Worm (Caenorhabditis elegans) whole organism, L2 larva: ENCODE results near the gene gst-30.
"Not testable (repeated sequence)": the region's sequence is repeated elsewhere in the genome, so short reads cannot be mapped to it uniquely, and the experiment has no call there.

ENCODE experiments used
- C34F6.9 ChIP-seq: fragments of 150-350 bp; optimal IDR thresholded peaks from 2 replicates; lab custom pipeline; 2014; ENCODE audit warnings: missing biosample characterization, missing genetic modification characterization
- F13H6.1 ChIP-seq: sonication (generic microtip); optimal IDR thresholded peaks from 2 replicates; lab custom pipeline; 2016; ENCODE audit warnings: missing genetic modification characterization, missing compliant biosample characterization
- R02D3.7 ChIP-seq: fragments of 150-350 bp; optimal IDR thresholded peaks from 2 replicates; lab custom pipeline; 2014; ENCODE audit warnings: missing biosample characterization, missing genetic modification characterization
- Y55F3AM.14 ChIP-seq: fragments of 200-800 bp; sonication (Bioruptor generic); optimal IDR thresholded peaks from 2 replicates; lab custom pipeline; 2018; ENCODE audit warnings: mild to moderate bottlenecking, missing genetic modification characterization, missing compliant biosample characterization
- ama-1 ChIP-seq: fragments of 150-350 bp; optimal IDR thresholded peaks from 2 replicates; lab custom pipeline; 2018; ENCODE audit warnings: inconsistent platforms
- ceh-16 ChIP-seq: fragments of 150-350 bp; optimal IDR thresholded peaks from 2 replicates; lab custom pipeline; 2014; ENCODE audit warnings: missing biosample characterization, missing genetic modification characterization
- ceh-82 ChIP-seq: fragments of 150-350 bp; optimal IDR thresholded peaks from 2 replicates; lab custom pipeline; 2014; ENCODE audit warnings: missing biosample characterization, missing genetic modification characterization
- fos-1 ChIP-seq: fragments of 150-350 bp; optimal IDR thresholded peaks from 2 replicates; lab custom pipeline; 2014; ENCODE audit warnings: missing biosample characterization, missing genetic modification characterization
- gmeb-1 ChIP-seq: fragments of 150-350 bp; optimal IDR thresholded peaks from 2 replicates; lab custom pipeline; 2014; ENCODE audit warnings: missing biosample characterization, missing genetic modification characterization
- lin-11 ChIP-seq: fragments of 150-350 bp; sonication (generic microtip); optimal IDR thresholded peaks from 2 replicates; lab custom pipeline; 2014; ENCODE audit warnings: missing biosample characterization, missing genetic modification characterization, inconsistent platforms, mixed read lengths
- lin-13 ChIP-seq: fragments of 150-350 bp; optimal IDR thresholded peaks from 2 replicates; lab custom pipeline; 2014; ENCODE audit warnings: missing biosample characterization, missing genetic modification reagents, missing genetic modification characterization
- lin-39 ChIP-seq: fragments of 150-350 bp; optimal IDR thresholded peaks from 2 replicates; lab custom pipeline; 2014; ENCODE audit warnings: missing biosample characterization, missing genetic modification reagents, missing genetic modification characterization
- lsy-2 ChIP-seq, 2 experiments: fragments of 150-350 bp in 1 of 2; sonication (generic microtip) in 1 of 2; optimal IDR thresholded peaks; 2 replicates each; lab custom pipeline; 2014 to 2017; ENCODE audit warnings: missing biosample characterization in 2 of 2, missing genetic modification characterization in 2 of 2
- mbf-1 ChIP-seq: sonication (generic microtip); optimal IDR thresholded peaks from 2 replicates; lab custom pipeline; 2017; ENCODE audit warnings: missing biosample characterization, missing genetic modification characterization
- nhr-10 ChIP-seq: sonication (generic microtip); optimal IDR thresholded peaks from 2 replicates; lab custom pipeline; 2017; ENCODE audit warnings: missing biosample characterization, missing genetic modification characterization
- nhr-12 ChIP-seq: fragments of 150-350 bp; optimal IDR thresholded peaks from 2 replicates; lab custom pipeline; 2014; ENCODE audit warnings: missing biosample characterization, missing genetic modification characterization
- nhr-129 ChIP-seq: fragments of 150-350 bp; optimal IDR thresholded peaks from 2 replicates; lab custom pipeline; 2014; ENCODE audit warnings: missing biosample characterization, missing genetic modification characterization
- nhr-21 ChIP-seq: fragments of 150-350 bp; optimal IDR thresholded peaks from 2 replicates; lab custom pipeline; 2014; ENCODE audit warnings: missing biosample characterization, missing genetic modification characterization
- nhr-23 ChIP-seq: fragments of 150-350 bp; optimal IDR thresholded peaks from 2 replicates; lab custom pipeline; 2014; ENCODE audit warnings: missing biosample characterization, missing genetic modification reagents, missing genetic modification characterization
- nhr-237 ChIP-seq: fragments of 150-350 bp; optimal IDR thresholded peaks from 2 replicates; lab custom pipeline; 2014; ENCODE audit warnings: missing biosample characterization, missing genetic modification characterization
- nhr-25 ChIP-seq: fragments of 150-350 bp; sonication (generic microtip); optimal IDR thresholded peaks from 3 replicates; lab custom pipeline; 2014; ENCODE audit warnings: missing biosample characterization, missing genetic modification characterization
- nhr-6 ChIP-seq: fragments of 150-350 bp; optimal IDR thresholded peaks from 2 replicates; lab custom pipeline; 2014; ENCODE audit warnings: missing biosample characterization, missing genetic modification characterization
- skn-1 ChIP-seq: sonication (generic microtip); optimal IDR thresholded peaks from 2 replicates; lab custom pipeline; 2017; ENCODE audit warnings: missing biosample characterization, missing genetic modification characterization
- sma-3 ChIP-seq: sonication (generic microtip); optimal IDR thresholded peaks from 2 replicates; lab custom pipeline; 2016; ENCODE audit warnings: missing genetic modification reagents, missing genetic modification characterization, missing compliant biosample characterization
- sma-9 ChIP-seq, 2 experiments: fragments of 150-350 bp in 1 of 2; sonication (generic microtip) in 1 of 2; optimal IDR thresholded peaks; 2 replicates each; lab custom pipeline; 2014 to 2016; ENCODE audit warnings: missing genetic modification characterization in 2 of 2, mild to moderate bottlenecking in 1 of 2, missing biosample characterization in 1 of 2, missing compliant biosample characterization in 1 of 2, missing genetic modification reagents in 1 of 2, moderate library complexity in 1 of 2
- unc-39 ChIP-seq: fragments of 150-350 bp; optimal IDR thresholded peaks from 2 replicates; lab custom pipeline; 2014; ENCODE audit warnings: missing biosample characterization, missing genetic modification characterization
- unc-55 ChIP-seq: fragments of 150-350 bp; sonication (generic microtip); optimal IDR thresholded peaks from 3 replicates; lab custom pipeline; 2014; ENCODE audit warnings: missing biosample characterization, missing genetic modification reagents, missing genetic modification characterization
- unc-62 ChIP-seq: fragments of 150-350 bp; optimal IDR thresholded peaks from 2 replicates; lab custom pipeline; 2014; ENCODE audit warnings: missing biosample characterization, missing genetic modification reagents, missing genetic modification characterization
- zag-1 ChIP-seq: fragments of 150-350 bp; optimal IDR thresholded peaks from 2 replicates; lab custom pipeline; 2014; ENCODE audit warnings: missing biosample characterization, missing genetic modification characterization
- ztf-11 ChIP-seq: sonication (generic microtip); optimal IDR thresholded peaks from 2 replicates; lab custom pipeline; 2017; ENCODE audit warnings: missing biosample characterization, missing genetic modification characterization
- ztf-4 ChIP-seq: fragments of 150-350 bp; optimal IDR thresholded peaks from 2 replicates; lab custom pipeline; 2014; ENCODE audit warnings: missing biosample characterization, missing genetic modification characterization

gst-30 gene

DNA sequence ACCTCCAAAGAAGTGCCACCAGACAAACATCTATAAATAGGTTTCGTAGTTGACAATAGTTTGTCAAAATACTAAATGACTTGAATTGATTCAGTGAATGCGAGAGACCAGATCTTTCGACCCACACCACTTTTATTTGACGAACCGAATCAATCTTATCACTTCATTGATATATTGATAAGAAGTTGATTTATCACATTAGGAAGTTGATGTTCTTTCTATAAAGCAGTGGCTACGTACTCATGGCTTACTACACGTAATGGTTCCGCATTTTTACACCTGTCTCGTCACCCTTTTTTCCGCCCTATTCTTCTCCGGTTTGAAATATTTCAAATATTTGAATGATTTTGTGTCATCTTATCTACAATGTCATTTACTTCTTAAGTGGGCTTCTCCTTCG lies 14.2 kb downstream of the gst-30 start:
- TF ChIP-seq sma-3 (GFP tag; lab: Kevin White, UChicago): peak; percentile 18
- no peak for TF ChIP-seq ceh-16 (tag; lab: Kevin White, UChicago)
- TF ChIP-seq fos-1 (tag; lab: Kevin White, UChicago): peak; percentile 62
- no peak for TF ChIP-seq ama-1

DNA sequence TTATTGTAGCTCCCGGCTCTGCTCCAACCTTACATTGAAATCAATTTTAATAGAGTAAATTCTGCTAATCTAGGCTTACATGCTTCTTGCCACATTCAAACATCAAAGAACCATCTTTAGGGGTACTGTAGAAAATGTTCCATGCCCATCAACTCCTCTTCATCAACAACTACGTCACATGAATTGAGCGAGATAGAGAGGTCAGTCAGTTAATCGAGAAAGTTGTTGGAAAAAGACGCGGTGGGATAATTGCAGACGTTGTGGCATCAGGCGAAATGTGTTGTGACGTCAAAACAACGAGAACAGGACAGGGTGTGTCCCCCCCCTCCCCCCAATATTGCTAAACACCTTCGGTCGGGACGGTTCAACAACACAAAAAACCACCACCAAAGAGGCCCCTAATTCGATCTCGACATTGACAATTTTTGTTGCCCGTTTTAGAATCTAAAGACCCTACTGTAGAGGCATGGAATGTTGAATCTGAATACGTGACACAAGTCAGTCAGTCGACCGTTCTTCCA lies 16.3 kb downstream of the gst-30 start:
- peak; percentile 43 for TF ChIP-seq nhr-25 (tag; lab: Kevin White, UChicago)
- no peak for TF ChIP-seq Y55F3AM.14
- TF ChIP-seq R02D3.7 (tag; lab: Kevin White, UChicago): no peak
- TF ChIP-seq mbf-1 (tag; lab: Kevin White, UChicago): no peak
- TF ChIP-seq skn-1 (tag; lab: Kevin White, UChicago): no peak
- TF ChIP-seq sma-3 (GFP tag; lab: Kevin White, UChicago): peak; percentile 65
- TF ChIP-seq ztf-11 (tag; lab: Kevin White, UChicago): no peak
- peak; percentile 3 for TF ChIP-seq sma-9 (GFP tag; optimal IDR thresholded peaks at IDR 0.05; lab: Kevin White, UChicago)
- no peak for TF ChIP-seq sma-9 (tag; optimal IDR thresholded peaks at IDR 0.05; lab: Kevin White, UChicago)
- TF ChIP-seq ama-1: no peak
- TF ChIP-seq, all 48 proteins: peak for 3

DNA sequence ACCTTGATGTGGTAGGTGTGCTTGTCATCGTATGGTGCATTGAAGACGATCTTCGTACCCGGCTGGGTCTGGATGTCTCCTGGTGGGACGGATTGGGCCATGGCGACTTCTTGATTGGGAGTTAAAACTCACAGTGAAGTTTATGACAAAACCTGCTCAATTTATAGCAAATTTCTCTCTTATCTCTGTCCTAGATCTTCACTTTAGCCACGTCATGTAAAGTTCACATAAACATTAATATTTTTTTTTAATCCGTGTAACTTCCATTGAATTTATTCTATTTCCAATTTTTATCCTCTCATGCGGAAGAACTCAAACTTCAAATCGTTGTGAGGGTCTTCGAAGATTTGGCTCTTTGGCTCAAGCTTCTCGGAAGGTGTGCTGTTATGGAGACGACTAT lies 18.4 kb downstream of the gst-30 start, which contains the start of gene msp-31:
Gene msp-31, minus strand, starts transcription at position 101 of the 400 bp plus-strand sequence.
- not testable (repeated sequence) for TF ChIP-seq unc-55 (GFP tag; lab: Kevin White, UChicago); nhr-12; nhr-21 (tag; lab: Kevin White, UChicago)

DNA sequence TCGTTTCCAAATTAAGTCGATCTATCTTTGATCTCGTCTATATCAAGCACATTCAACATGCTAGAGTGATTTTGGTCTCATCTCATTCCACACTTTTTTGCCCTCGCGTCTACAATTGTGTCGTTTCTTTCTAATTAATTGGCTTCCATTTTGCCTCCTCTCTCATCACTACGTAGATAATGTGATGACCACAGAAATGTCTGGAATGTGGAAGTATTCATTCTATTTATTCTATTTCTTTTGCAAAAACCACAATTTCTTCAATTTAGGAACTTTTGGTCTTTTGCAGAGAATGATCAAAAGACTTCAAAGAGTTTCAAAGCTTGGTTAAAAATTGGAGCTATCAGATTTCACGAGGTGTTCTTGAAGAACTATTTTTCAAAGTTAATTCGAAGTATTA lies 19.3 kb downstream of the gst-30 start:
- no peak for TF ChIP-seq nhr-25 (tag; lab: Kevin White, UChicago)
- TF ChIP-seq, all 48 proteins: peak for 0

DNA sequence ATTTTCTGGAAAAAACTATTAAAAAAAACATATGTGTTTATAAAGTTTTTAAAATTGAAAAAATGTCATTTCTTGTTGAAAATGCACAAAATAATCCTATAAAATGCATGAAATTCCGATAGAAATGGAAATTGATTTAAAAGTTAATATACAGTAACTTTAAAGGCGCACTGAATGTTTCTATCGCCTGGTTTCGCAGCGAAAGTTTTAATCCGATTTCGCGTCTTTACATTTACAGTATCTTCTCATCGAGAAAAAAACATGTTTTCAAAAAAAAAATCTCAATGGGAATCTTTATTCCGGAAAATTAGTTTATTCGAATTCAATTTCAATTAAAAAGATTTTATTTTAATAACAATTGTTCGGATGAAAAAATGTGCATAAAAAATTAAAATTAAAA lies 20.6 kb downstream of the gst-30 start, which contains the start of gene R05F9.11:
Gene R05F9.11, minus strand, starts transcription at position 5 of the 400 bp plus-strand sequence.
- TF ChIP-seq ceh-82 (tag; lab: Kevin White, UChicago): no peak
- no peak for TF ChIP-seq nhr-23 (tag; lab: Kevin White, UChicago)
- TF ChIP-seq nhr-12: no peak
- no peak for TF ChIP-seq nhr-6 (tag; lab: Kevin White, UChicago)
- no peak for TF ChIP-seq nhr-237 (tag; lab: Kevin White, UChicago)
- no peak for TF ChIP-seq lin-39 (tag; lab: Kevin White, UChicago)
- no peak for TF ChIP-seq ztf-4 (tag; lab: Kevin White, UChicago)
- TF ChIP-seq gmeb-1 (tag; lab: Kevin White, UChicago): no peak
- TF ChIP-seq nhr-10 (tag; lab: Kevin White, UChicago): no peak
- no peak for TF ChIP-seq mbf-1 (tag; lab: Kevin White, UChicago)
- no peak for TF ChIP-seq fos-1 (tag; lab: Kevin White, UChicago)
- TF ChIP-seq unc-62 (GFP tag; lab: Kevin White, UChicago): no peak
- no peak for TF ChIP-seq skn-1 (tag; lab: Kevin White, UChicago)
- TF ChIP-seq lin-13 (GFP tag; lab: Kevin White, UChicago): no peak

DNA sequence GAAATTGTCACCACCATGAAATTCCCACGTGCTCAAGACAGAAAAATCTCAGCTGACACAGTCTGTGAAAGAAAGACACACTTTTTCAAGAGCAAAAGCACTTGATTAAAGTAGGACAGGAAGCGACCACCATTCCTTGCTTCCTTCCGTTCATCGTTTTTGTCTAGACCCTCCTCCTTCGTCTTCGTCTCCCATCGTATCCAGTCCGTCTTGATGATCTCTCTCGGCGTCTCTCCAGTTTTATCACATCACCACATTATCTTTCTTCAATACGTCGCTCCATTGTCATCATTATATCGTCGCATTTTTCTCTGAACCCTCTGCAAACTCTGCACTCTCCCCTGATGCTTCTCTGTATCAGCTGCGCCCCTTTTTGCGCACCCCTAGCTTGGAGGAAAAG lies 26.7 kb downstream of the gst-30 start:
- peak; percentile 22 for TF ChIP-seq zag-1 (tag; lab: Kevin White, UChicago)
- peak; percentile 10 for TF ChIP-seq fos-1 (tag; lab: Kevin White, UChicago)
- no peak for TF ChIP-seq lin-39 (tag; lab: Kevin White, UChicago)
- TF ChIP-seq lin-13 (GFP tag; lab: Kevin White, UChicago): no peak
- no peak for TF ChIP-seq unc-39 (tag; lab: Kevin White, UChicago)
- TF ChIP-seq sma-9 (GFP tag; optimal IDR thresholded peaks at IDR 0.05; lab: Kevin White, UChicago): peak; percentile 25
- TF ChIP-seq sma-9 (tag; optimal IDR thresholded peaks at IDR 0.05; lab: Kevin White, UChicago): no peak
- peak; percentile 28 for TF ChIP-seq F13H6.1 (tag; lab: Kevin White, UChicago)
- TF ChIP-seq ztf-4 (tag; lab: Kevin White, UChicago): peak; percentile 25
- TF ChIP-seq nhr-129 (tag; lab: Kevin White, UChicago): peak; percentile 43
- TF ChIP-seq lsy-2 (tag; optimal IDR thresholded peaks at IDR 0.05; lab: Kevin White, UChicago): peak in 1 of 2 experiments; percentile 25
- no peak for TF ChIP-seq lin-11 (tag; lab: Kevin White, UChicago)
- TF ChIP-seq unc-55 (GFP tag; lab: Kevin White, UChicago): peak; percentile 62
- no peak for TF ChIP-seq ztf-11 (tag; lab: Kevin White, UChicago)
- TF ChIP-seq Y55F3AM.14: peak; percentile 18
- peak; percentile 7 for TF ChIP-seq sma-3 (GFP tag; lab: Kevin White, UChicago)
- peak; percentile 40 for TF ChIP-seq C34F6.9 (tag; lab: Kevin White, UChicago)
